Worm (Caenorhabditis elegans): ENCODE results near the gene maa-1.

DNA sequence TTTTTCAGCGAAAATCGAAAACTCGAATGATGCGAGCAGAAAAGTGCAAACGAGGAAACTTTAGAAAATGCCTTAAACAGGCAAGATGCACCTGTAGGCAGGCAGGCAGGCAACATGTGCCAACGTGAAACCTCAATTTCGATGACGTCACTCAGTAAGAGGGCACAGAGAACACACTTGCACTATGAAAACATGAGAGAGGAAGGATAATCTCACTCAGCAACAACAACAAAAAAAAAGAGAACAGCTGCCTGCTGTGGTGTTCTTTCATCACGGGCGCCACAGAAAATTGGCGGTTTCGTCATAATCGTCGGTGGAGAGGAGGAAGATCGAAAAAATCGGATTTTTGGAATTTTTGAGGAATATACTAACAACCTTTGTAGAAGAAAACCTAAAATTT lies 11.8 kb upstream of the maa-1 start:
- TF ChIP-seq ama-1 (optimal IDR thresholded peaks at IDR 0.05) (no peak), hmbx-1 (tag; optimal IDR thresholded peaks at IDR 0.05) (no peak), ets-7 (tag; optimal IDR thresholded peaks at IDR 0.05) (no peak)
